Worm (Caenorhabditis elegans) whole organism, early embryonic: ENCODE data around the gene Y45F3A.5.

Source experiments
- B0310.2 ChIP-seq: sonication (generic microtip); optimal IDR thresholded peaks from 2 replicates; lab custom pipeline; 2016; ENCODE audit warnings: mild to moderate bottlenecking, missing genetic modification characterization, missing compliant biosample characterization
- F13C5.2 ChIP-seq: sonication (generic microtip); optimal IDR thresholded peaks from 2 replicates; lab custom pipeline; 2017; ENCODE audit warnings: mild to moderate bottlenecking, missing genetic modification characterization, inconsistent platforms, missing compliant biosample characterization
- aly-1 ChIP-seq: sonication (generic microtip); optimal IDR thresholded peaks from 2 replicates; lab custom pipeline; 2016; ENCODE audit warnings: missing genetic modification characterization, missing compliant biosample characterization
- ama-1 ChIP-seq: fragments of 150-350 bp; optimal IDR thresholded peaks from 2 replicates; lab custom pipeline; 2014
- ceh-13 ChIP-seq: fragments of 200-800 bp; sonication (Bioruptor generic); optimal IDR thresholded peaks from 2 replicates; lab custom pipeline; 2018; ENCODE audit warnings: mild to moderate bottlenecking, missing genetic modification characterization, missing compliant biosample characterization
- ceh-36 ChIP-seq: sonication (generic microtip); optimal IDR thresholded peaks from 2 replicates; lab custom pipeline; 2016; ENCODE audit warnings: missing genetic modification characterization, inconsistent platforms, missing compliant biosample characterization
- ets-7 ChIP-seq: sonication (generic microtip); optimal IDR thresholded peaks from 2 replicates; lab custom pipeline; 2016; ENCODE audit warnings: missing genotype, missing genetic modification characterization, missing compliant biosample characterization
- flt-1 ChIP-seq: fragments of 200-800 bp; sonication (Bioruptor generic); IDR thresholded peaks from 2 replicates; pipeline ENCODE4 v1.3.6; 2022; ENCODE audit warnings: missing genetic modification characterization, missing compliant biosample characterization
- hmbx-1 ChIP-seq: sonication (generic microtip); optimal IDR thresholded peaks from 2 replicates; lab custom pipeline; 2016; ENCODE audit warnings: mild to moderate bottlenecking, missing genetic modification characterization, missing compliant biosample characterization
- hmg-4 ChIP-seq: fragments of 200-800 bp; sonication (Bioruptor generic); optimal IDR thresholded peaks from 2 replicates; lab custom pipeline; 2018; ENCODE audit warnings: mild to moderate bottlenecking, missing genetic modification characterization, missing compliant biosample characterization
- hnd-1 ChIP-seq: sonication (generic microtip); optimal IDR thresholded peaks from 2 replicates; lab custom pipeline; 2016; ENCODE audit warnings: missing genetic modification characterization, missing compliant biosample characterization
- pes-1 ChIP-seq: fragments of 200-800 bp; sonication (Bioruptor generic); IDR thresholded peaks from 2 replicates; pipeline ENCODE4 v1.3.6; 2022; ENCODE audit warnings: missing genetic modification reagents, missing genetic modification characterization, missing compliant biosample characterization
- scrt-1 ChIP-seq: fragments of 200-800 bp; sonication (Bioruptor generic); IDR thresholded peaks from 2 replicates; pipeline ENCODE4 v1.3.6; 2022; ENCODE audit warnings: missing genetic modification characterization, missing compliant biosample characterization
- sea-1 ChIP-seq: fragments of 200-800 bp; sonication (Bioruptor generic); conservative IDR thresholded peaks from 2 replicates; pipeline ENCODE4 v1.3.6; 2022; ENCODE audit warnings: missing genetic modification characterization, missing compliant biosample characterization
- tbx-11 ChIP-seq: fragments of 200-800 bp; sonication (Bioruptor generic); IDR thresholded peaks from 2 replicates; pipeline ENCODE4 v1.3.6; 2022; ENCODE audit warnings: missing genetic modification characterization, missing compliant biosample characterization
- tbx-37 ChIP-seq: fragments of 200-800 bp; sonication (Bioruptor generic); conservative IDR thresholded peaks from 2 replicates; pipeline ENCODE4 v1.3.6; 2022; ENCODE audit warnings: missing genetic modification reagents, missing genetic modification characterization, missing compliant biosample characterization
- tra-4 ChIP-seq: sonication (generic microtip); optimal IDR thresholded peaks from 2 replicates; lab custom pipeline; 2017; ENCODE audit warnings: missing genetic modification characterization, missing compliant biosample characterization

Gene Y45F3A.5

ce11 chrIII:10629043-10629442 is 42.9 kb upstream of the Y45F3A.5 start, which contains the start of gene swt-4:
swt-4 (minus strand) TSS chrIII:10629143.
- no peak for TF ChIP-seq B0310.2 (tag; lab: Kevin White, UChicago)
- TF ChIP-seq ceh-36 (tag; lab: Kevin White, UChicago): no peak
- no peak for TF ChIP-seq ama-1 (lab: Kevin White, UChicago)
- no peak for TF ChIP-seq hmbx-1 (tag; lab: Kevin White, UChicago)
- no peak for TF ChIP-seq tbx-11
- TF ChIP-seq ets-7 (tag; lab: Kevin White, UChicago): no peak
- TF ChIP-seq sea-1 (GFP tag; lab: Robert Waterston, UW): no peak
- no peak for TF ChIP-seq tra-4 (tag; lab: Kevin White, UChicago)
- TF ChIP-seq pes-1 (GFP tag; lab: Robert Waterston, UW): no peak
- no peak for TF ChIP-seq hmg-4 (GFP tag; lab: Kevin White, UChicago)
- TF ChIP-seq tbx-37 (GFP tag; lab: Robert Waterston, UW): no peak
- no peak for TF ChIP-seq scrt-1
- no peak for TF ChIP-seq F13C5.2 (tag; lab: Kevin White, UChicago)
- TF ChIP-seq aly-1 (tag; lab: Kevin White, UChicago): no peak
- no peak for TF ChIP-seq flt-1 (GFP tag; lab: Robert Waterston, UW)
- no peak for TF ChIP-seq hnd-1

- TF ChIP-seq ama-1 (lab: Kevin White, UChicago): no peak
- no peak for TF ChIP-seq flt-1 (GFP tag; lab: Robert Waterston, UW)
- TF ChIP-seq ets-7 (tag; lab: Kevin White, UChicago): no peak
- no peak for TF ChIP-seq tbx-37 (GFP tag; lab: Robert Waterston, UW)
- no peak for TF ChIP-seq ceh-13
- no peak for TF ChIP-seq tra-4 (tag; lab: Kevin White, UChicago)
- no peak for TF ChIP-seq aly-1 (tag; lab: Kevin White, UChicago)
- TF ChIP-seq pes-1 (GFP tag; lab: Robert Waterston, UW): no peak
- TF ChIP-seq tbx-11: no peak
- no peak for TF ChIP-seq ceh-36 (tag; lab: Kevin White, UChicago)
- TF ChIP-seq B0310.2 (tag; lab: Kevin White, UChicago): no peak
- TF ChIP-seq hnd-1: no peak
- no peak for TF ChIP-seq sea-1 (GFP tag; lab: Robert Waterston, UW)
- TF ChIP-seq F13C5.2 (tag; lab: Kevin White, UChicago): no peak
- no peak for TF ChIP-seq hmbx-1 (tag; lab: Kevin White, UChicago)
These were observed 42.2 kb upstream of the Y45F3A.5 start for ce11 chrIII:10628360-10628759.

ce11 chrIII:10624564-10624963 is 38.4 kb upstream of the Y45F3A.5 start:
- peak; percentile 63 for TF ChIP-seq hmbx-1 (tag; lab: Kevin White, UChicago)
- TF ChIP-seq scrt-1: peak; percentile 93
- TF ChIP-seq B0310.2 (tag; lab: Kevin White, UChicago): peak; percentile 47
- TF ChIP-seq tbx-11: peak; percentile 86
- TF ChIP-seq ceh-36 (tag; lab: Kevin White, UChicago): peak; percentile 87
- peak; percentile 69 for TF ChIP-seq F13C5.2 (tag; lab: Kevin White, UChicago)
- TF ChIP-seq hnd-1: peak; percentile 68
- TF ChIP-seq sea-1 (GFP tag; lab: Robert Waterston, UW): peak; percentile 89
- peak; percentile 67 for TF ChIP-seq tra-4 (tag; lab: Kevin White, UChicago)
- peak; percentile 90 for TF ChIP-seq hmg-4 (GFP tag; lab: Kevin White, UChicago)
- peak; percentile 78 for TF ChIP-seq tbx-37 (GFP tag; lab: Robert Waterston, UW)
- peak; percentile 92 for TF ChIP-seq pes-1 (GFP tag; lab: Robert Waterston, UW)
- peak; percentile 90 for TF ChIP-seq aly-1 (tag; lab: Kevin White, UChicago)
- TF ChIP-seq ets-7 (tag; lab: Kevin White, UChicago): no peak
- TF ChIP-seq ceh-13: peak; percentile 65
- peak; percentile 92 for TF ChIP-seq flt-1 (GFP tag; lab: Robert Waterston, UW)
- TF ChIP-seq ama-1 (lab: Kevin White, UChicago): no peak

- TF ChIP-seq pes-1 (GFP tag; lab: Robert Waterston, UW) (0 out of 2 replicates have a peak, but pooled peaks have one; percentile 56), hmg-4 (GFP tag; lab: Kevin White, UChicago) (no peak), aly-1 (tag; lab: Kevin White, UChicago) (no peak), tbx-37 (GFP tag; lab: Robert Waterston, UW) (peak; percentile 51; the same call in 1 of the 2 replicates), B0310.2 (tag; lab: Kevin White, UChicago) (no peak)
These were observed 35.1 kb upstream of the Y45F3A.5 start, which contains the start of the genes lron-10 and hpr-9 for ce11 chrIII:10621208-10621607. lron-10 (minus strand) TSS chrIII:10621369. hpr-9 (plus strand) TSS chrIII:10621551.

ce11 chrIII:10615166-10615565 is 29.0 kb upstream of the Y45F3A.5 start, which contains the start of gene mrpl-22:
mrpl-22 (plus strand) TSS chrIII:10615466.
- TF ChIP-seq hnd-1 (no peak), ama-1 (lab: Kevin White, UChicago) (no peak), aly-1 (tag; lab: Kevin White, UChicago) (no peak), tbx-37 (GFP tag; lab: Robert Waterston, UW) (no peak), tbx-11 (no peak), B0310.2 (tag; lab: Kevin White, UChicago) (no peak), tra-4 (tag; lab: Kevin White, UChicago) (no peak), sea-1 (GFP tag; lab: Robert Waterston, UW) (no peak), ceh-36 (tag; lab: Kevin White, UChicago) (no peak), F13C5.2 (tag; lab: Kevin White, UChicago) (no peak), hmbx-1 (tag; lab: Kevin White, UChicago) (no peak), scrt-1 (no peak)

- TF ChIP-seq tbx-11 (no peak), tbx-37 (GFP tag; lab: Robert Waterston, UW) (no peak), flt-1 (GFP tag; lab: Robert Waterston, UW) (no peak), hmg-4 (GFP tag; lab: Kevin White, UChicago) (no peak), sea-1 (GFP tag; lab: Robert Waterston, UW) (no peak), B0310.2 (tag; lab: Kevin White, UChicago) (no peak), aly-1 (tag; lab: Kevin White, UChicago) (no peak), ceh-13 (no peak), pes-1 (GFP tag; lab: Robert Waterston, UW) (no peak), F13C5.2 (tag; lab: Kevin White, UChicago) (no peak), hnd-1 (no peak), ceh-36 (tag; lab: Kevin White, UChicago) (no peak), ets-7 (tag; lab: Kevin White, UChicago) (no peak), tra-4 (tag; lab: Kevin White, UChicago) (no peak), hmbx-1 (tag; lab: Kevin White, UChicago) (no peak), ama-1 (lab: Kevin White, UChicago) (no peak), scrt-1 (no peak)
These were observed 26.2 kb upstream of the Y45F3A.5 start, which contains the start of gene Y39A1A.24 for ce11 chrIII:10612333-10612732. Y39A1A.24 (plus strand) TSS chrIII:10612633.
